Fruit fly (Drosophila melanogaster) whole organism: ENCODE results near the gene Syx18.

Experiments used
- CG8478 ChIP-seq: fragments of >200 bp; optimal IDR thresholded peaks from 2 replicates; lab custom pipeline; 2018; ENCODE audit warnings: inconsistent platforms
- Dll ChIP-seq: fragments of >200 bp; optimal IDR thresholded peaks from 2 replicates; lab custom pipeline; 2017
- EcR ChIP-seq, 2 experiments: fragments of >200 bp; optimal IDR thresholded peaks; 2 replicates each; lab custom pipeline; 2017; ENCODE audit warnings: missing biosample characterization in 2 of 2, missing genetic modification characterization in 2 of 2, missing genetic modification reagents in 2 of 2
- pan ChIP-seq: fragments of >200 bp; optimal IDR thresholded peaks from 2 replicates; lab custom pipeline; 2017
- psq ChIP-seq: fragments of >200 bp; optimal IDR thresholded peaks from 2 replicates; lab custom pipeline; 2017
- usp ChIP-seq: fragments of >200 bp; optimal IDR thresholded peaks from 2 replicates; lab custom pipeline; 2017; ENCODE audit warnings: missing biosample characterization, missing genetic modification characterization, mixed read lengths

- TF ChIP-seq usp (GFP tag; lab: Kevin White, UChicago): no peak
- no peak for TF ChIP-seq pan (lab: Kevin White, UChicago)
- TF ChIP-seq EcR (GFP tag; optimal IDR thresholded peaks at IDR 0.05; lab: Kevin White, UChicago): no peak
- no peak for TF ChIP-seq CG8478 (lab: Kevin White, UChicago)
- TF ChIP-seq psq: no peak
- TF ChIP-seq Dll: no peak
These were observed 48.0 kb downstream of the Syx18 start for dm6 chr3R:24577355-24577754.
